Worm (Caenorhabditis elegans) whole organism, L1 larva: ENCODE results near the gene ZK287.9.

Source experiments
- C16A3.4 ChIP-seq: fragments of 150-350 bp; optimal IDR thresholded peaks from 2 replicates; lab custom pipeline; 2014; ENCODE audit warnings: missing biosample characterization, missing genetic modification characterization
- aha-1 ChIP-seq: fragments of 150-350 bp; optimal IDR thresholded peaks from 2 replicates; lab custom pipeline; 2014; ENCODE audit warnings: missing biosample characterization, missing genetic modification characterization
- alr-1 ChIP-seq: fragments of 200-800 bp; sonication (Bioruptor generic); optimal IDR thresholded peaks from 2 replicates; lab custom pipeline; 2018; ENCODE audit warnings: borderline replicate concordance, mild to moderate bottlenecking, missing genetic modification characterization, missing compliant biosample characterization
- ama-1 ChIP-seq: fragments of 150-350 bp; optimal IDR thresholded peaks from 2 replicates; lab custom pipeline; 2014
- blmp-1 ChIP-seq: fragments of 150-350 bp; optimal IDR thresholded peaks from 2 replicates; lab custom pipeline; 2014; ENCODE audit warnings: missing biosample characterization, missing genetic modification characterization
- ceh-63 ChIP-seq: fragments of 200-800 bp; sonication (Bioruptor generic); optimal IDR thresholded peaks from 2 replicates; lab custom pipeline; 2018; ENCODE audit warnings: mild to moderate bottlenecking, missing genetic modification characterization, missing compliant biosample characterization
- ceh-8 ChIP-seq: fragments of 200-800 bp; sonication (Bioruptor generic); optimal IDR thresholded peaks from 2 replicates; lab custom pipeline; 2018; ENCODE audit warnings: mild to moderate bottlenecking, missing genetic modification characterization, moderate library complexity, missing compliant biosample characterization
- ceh-82 ChIP-seq, 3 experiments: fragments of 150-350 bp in 1 of 3; sonication (generic microtip) in 2 of 3; optimal IDR thresholded peaks; 2 replicates each; lab custom pipeline; 2014 to 2017; ENCODE audit warnings: missing biosample characterization in 3 of 3, missing genetic modification characterization in 3 of 3
- ceh-90 ChIP-seq: sonication (generic microtip); optimal IDR thresholded peaks from 2 replicates; lab custom pipeline; 2016; ENCODE audit warnings: missing genetic modification characterization, missing compliant biosample characterization
- dpl-1 ChIP-seq, 3 experiments: fragments of 150-350 bp in 2 of 3; sonication (generic microtip) in 1 of 3; optimal IDR thresholded peaks; 2 replicates each; lab custom pipeline; 2014 to 2017; ENCODE audit warnings: missing biosample characterization in 3 of 3, missing genetic modification characterization in 3 of 3, missing genetic modification reagents in 3 of 3
- dsc-1 ChIP-seq: sonication (generic microtip); optimal IDR thresholded peaks from 2 replicates; lab custom pipeline; 2016; ENCODE audit warnings: mild to moderate bottlenecking, missing genetic modification characterization, missing compliant biosample characterization
- efl-1 ChIP-seq, 4 experiments: fragments of 150-350 bp; optimal IDR thresholded peaks in 3 of 4; peaks in 1 of 4; 1 replicate in 1 of 4; 2 replicates in 3 of 4; lab custom pipeline; 2014; ENCODE audit warnings: missing biosample characterization in 2 of 4, missing genetic modification characterization in 2 of 4, missing genetic modification reagents in 2 of 4
- elt-2 ChIP-seq: sonication (generic microtip); optimal IDR thresholded peaks from 2 replicates; lab custom pipeline; 2016; ENCODE audit warnings: missing genetic modification characterization, mild to moderate bottlenecking, inconsistent platforms, missing compliant biosample characterization, missing genetic modification reagents
- elt-3 ChIP-seq, 6 experiments: fragments of 150-350 bp in 1 of 6; sonication (generic microtip); optimal IDR thresholded peaks; 2 replicates each; lab custom pipeline; 2017 to 2018; ENCODE audit warnings: missing biosample characterization in 6 of 6, missing genetic modification characterization in 6 of 6, inconsistent platforms in 1 of 6
- fos-1 ChIP-seq: fragments of 150-350 bp; optimal IDR thresholded peaks from 2 replicates; lab custom pipeline; 2014; ENCODE audit warnings: missing biosample characterization, missing genetic modification characterization
- irx-1 ChIP-seq: sonication (generic microtip); optimal IDR thresholded peaks from 2 replicates; lab custom pipeline; 2016; ENCODE audit warnings: missing genetic modification characterization, missing compliant biosample characterization
- isw-1 ChIP-seq: fragments of 200-800 bp; sonication (Bioruptor generic); IDR thresholded peaks from 2 replicates; pipeline ENCODE4 v1.3.6; 2022; ENCODE audit warnings: missing genetic modification characterization, missing compliant biosample characterization
- jun-1 ChIP-seq: fragments of 150-350 bp; optimal IDR thresholded peaks from 2 replicates; lab custom pipeline; 2014; ENCODE audit warnings: missing biosample characterization, missing genetic modification reagents, missing genetic modification characterization
- lin-13 ChIP-seq: fragments of 150-350 bp; optimal IDR thresholded peaks from 2 replicates; lab custom pipeline; 2014; ENCODE audit warnings: missing biosample characterization, missing genetic modification reagents, missing genetic modification characterization
- lin-14 ChIP-seq: fragments of 200-800 bp; sonication (Bioruptor generic); optimal IDR thresholded peaks from 2 replicates; lab custom pipeline; 2018; ENCODE audit warnings: mild to moderate bottlenecking, missing genetic modification characterization, moderate library complexity, missing compliant biosample characterization
- lin-15B ChIP-seq: fragments of 150-350 bp; sonication (generic microtip); optimal IDR thresholded peaks from 3 replicates; lab custom pipeline; 2014; ENCODE audit warnings: missing biosample characterization, missing genetic modification characterization
- lin-35 ChIP-seq, 2 experiments: fragments of 150-350 bp; optimal IDR thresholded peaks; 2 replicates each; lab custom pipeline; 2014; ENCODE audit warnings: missing biosample characterization in 2 of 2, missing genetic modification characterization in 2 of 2, missing genetic modification reagents in 2 of 2
- lin-39 ChIP-seq: fragments of 150-350 bp; optimal IDR thresholded peaks from 2 replicates; lab custom pipeline; 2014; ENCODE audit warnings: missing biosample characterization, missing genetic modification reagents, missing genetic modification characterization
- lir-3 ChIP-seq: sonication (generic microtip); optimal IDR thresholded peaks from 2 replicates; lab custom pipeline; 2016; ENCODE audit warnings: mild to moderate bottlenecking, missing genetic modification characterization, moderate library complexity, missing compliant biosample characterization; ENCODE audit not compliant: poor library complexity
- lsy-2 ChIP-seq, 2 experiments: fragments of 150-350 bp; optimal IDR thresholded peaks; 2 replicates each; lab custom pipeline; 2014; ENCODE audit warnings: missing biosample characterization in 2 of 2, missing genetic modification characterization in 2 of 2
- mdl-1 ChIP-seq, 2 experiments: fragments of 150-350 bp; optimal IDR thresholded peaks; 2 replicates each; lab custom pipeline; 2014 to 2017; ENCODE audit warnings: missing biosample characterization in 2 of 2, missing genetic modification characterization in 2 of 2, inconsistent platforms in 1 of 2
- mef-2 ChIP-seq: fragments of 150-350 bp; optimal IDR thresholded peaks from 2 replicates; lab custom pipeline; 2014; ENCODE audit warnings: missing biosample characterization, missing genetic modification characterization
- mep-1 ChIP-seq: fragments of 150-350 bp; optimal IDR thresholded peaks from 2 replicates; lab custom pipeline; 2014; ENCODE audit warnings: missing biosample characterization, missing genetic modification characterization
- nhr-11 ChIP-seq: fragments of 150-350 bp; optimal IDR thresholded peaks from 2 replicates; lab custom pipeline; 2014; ENCODE audit warnings: missing biosample characterization, missing genetic modification characterization
- nhr-19 ChIP-seq: fragments of 200-800 bp; sonication (Bioruptor generic); conservative IDR thresholded peaks from 2 replicates; pipeline ENCODE4 v1.3.6; 2022; ENCODE audit warnings: missing genetic modification characterization, missing compliant biosample characterization
- nhr-20 ChIP-seq: sonication (generic microtip); optimal IDR thresholded peaks from 2 replicates; lab custom pipeline; 2016; ENCODE audit warnings: mild to moderate bottlenecking, missing genetic modification characterization, missing compliant biosample characterization
- nhr-237 ChIP-seq: fragments of 150-350 bp; optimal IDR thresholded peaks from 2 replicates; lab custom pipeline; 2014; ENCODE audit warnings: missing biosample characterization, missing genetic modification characterization
- nhr-47 ChIP-seq: sonication (generic microtip); optimal IDR thresholded peaks from 2 replicates; lab custom pipeline; 2016; ENCODE audit warnings: mild to moderate bottlenecking, missing genetic modification characterization, moderate library complexity, missing compliant biosample characterization
- nhr-71 ChIP-seq: sonication (generic microtip); optimal IDR thresholded peaks from 2 replicates; lab custom pipeline; 2016; ENCODE audit warnings: mild to moderate bottlenecking, missing genetic modification characterization, moderate library complexity, missing compliant biosample characterization
- nhr-77 ChIP-seq: fragments of 150-350 bp; optimal IDR thresholded peaks from 2 replicates; lab custom pipeline; 2014; ENCODE audit warnings: missing biosample characterization, missing genetic modification characterization
- nhr-85 ChIP-seq: sonication (generic microtip); peaks from one replicate; lab custom pipeline; 2016; ENCODE audit warnings: missing genetic modification characterization, inconsistent platforms, missing compliant biosample characterization
- nhr-90 ChIP-seq: sonication (generic microtip); optimal IDR thresholded peaks from 2 replicates; lab custom pipeline; 2016; ENCODE audit warnings: mild to moderate bottlenecking, missing genetic modification characterization, missing compliant biosample characterization; ENCODE audit not compliant: poor library complexity
- rnt-1 ChIP-seq: sonication (generic microtip); optimal IDR thresholded peaks from 2 replicates; lab custom pipeline; 2016; ENCODE audit warnings: mild to moderate bottlenecking, missing genetic modification characterization, moderate library complexity, missing compliant biosample characterization
- skn-1 ChIP-seq: fragments of 150-350 bp; optimal IDR thresholded peaks from 2 replicates; lab custom pipeline; 2014; ENCODE audit warnings: missing biosample characterization, missing genetic modification characterization
- snu-23 ChIP-seq: sonication (generic microtip); optimal IDR thresholded peaks from 2 replicates; lab custom pipeline; 2016; ENCODE audit warnings: missing genetic modification characterization, missing compliant biosample characterization
- sptf-1 ChIP-seq: fragments of 150-350 bp; optimal IDR thresholded peaks from 2 replicates; lab custom pipeline; 2014; ENCODE audit warnings: missing biosample characterization, missing genetic modification characterization
- swsn-7 ChIP-seq: sonication (generic microtip); optimal IDR thresholded peaks from 2 replicates; lab custom pipeline; 2016; ENCODE audit warnings: missing genetic modification characterization, missing compliant biosample characterization
- unc-98 ChIP-seq: fragments of 200-800 bp; sonication (Bioruptor generic); IDR thresholded peaks from 2 replicates; pipeline ENCODE4 v1.3.6; 2022; ENCODE audit warnings: missing genetic modification characterization, missing compliant biosample characterization
- xbp-1 ChIP-seq: sonication (generic microtip); optimal IDR thresholded peaks from 2 replicates; lab custom pipeline; 2016; ENCODE audit warnings: missing genetic modification characterization, missing compliant biosample characterization
- zag-1 ChIP-seq: fragments of 150-350 bp; optimal IDR thresholded peaks from 2 replicates; lab custom pipeline; 2014; ENCODE audit warnings: missing biosample characterization, missing genetic modification characterization
- ztf-4 ChIP-seq: fragments of 150-350 bp; optimal IDR thresholded peaks from 2 replicates; lab custom pipeline; 2014; ENCODE audit warnings: missing biosample characterization, missing genetic modification characterization

Gene ZK287.9

ce11 chrV:9725719-9726118, 46.6 kb downstream of the ZK287.9 start:
- TF ChIP-seq ceh-63 (GFP tag; lab: Kevin White, UChicago) (no peak), elt-2 (tag; lab: Kevin White, UChicago) (peak; percentile 21), ceh-8 (GFP tag; lab: Kevin White, UChicago) (no peak), dpl-1 (GFP tag; optimal IDR thresholded peaks at IDR 0.05; lab: Kevin White, UChicago) (no peak), alr-1 (no peak), dsc-1 (tag; lab: Kevin White, UChicago) (no peak), nhr-11 (tag; lab: Kevin White, UChicago) (no peak), jun-1 (tag; lab: Kevin White, UChicago) (no peak), lin-35 (GFP tag; optimal IDR thresholded peaks at IDR 0.05; lab: Kevin White, UChicago) (peak in 1 of 2 experiments; percentile 8), zag-1 (tag; lab: Kevin White, UChicago) (no peak), aha-1 (tag; lab: Kevin White, UChicago) (no peak), lin-14 (GFP tag; lab: Kevin White, UChicago) (no peak), ama-1 (lab: Kevin White, UChicago) (no peak), lir-3 (no peak), unc-98 (GFP tag; lab: Robert Waterston, UW) (no peak), elt-3 (tag; optimal IDR thresholded peaks at IDR 0.05; lab: Kevin White, UChicago) (no peak), efl-1 (optimal IDR thresholded peaks at IDR 0.05; lab: Kevin White, UChicago) (no peak), efl-1 (GFP tag; optimal IDR thresholded peaks at IDR 0.05 in 1 of 2; lab: Kevin White, UChicago) (no peak), mep-1 (tag; lab: Kevin White, UChicago) (no peak)

- TF ChIP-seq nhr-237 (tag; lab: Kevin White, UChicago), result no peak
- TF ChIP-seq nhr-47, result peak; percentile 20
- peak; percentile 12 for TF ChIP-seq skn-1 (tag; lab: Kevin White, UChicago)
- TF ChIP-seq jun-1 (tag; lab: Kevin White, UChicago), result peak; percentile 3
- no peak for TF ChIP-seq lin-39 (tag; lab: Kevin White, UChicago)
- TF ChIP-seq blmp-1, result peak; percentile 67
- TF ChIP-seq mdl-1 (tag; optimal IDR thresholded peaks at IDR 0.05; lab: Kevin White, UChicago), result peak in 1 of 2 experiments; percentile 42
- TF ChIP-seq ztf-4 (tag; lab: Kevin White, UChicago), result peak; percentile 12
- TF ChIP-seq nhr-85 (tag; lab: Kevin White, UChicago), result peak; percentile 52
- no peak for TF ChIP-seq ceh-90 (tag; lab: Kevin White, UChicago)
- TF ChIP-seq swsn-7 (tag; lab: Kevin White, UChicago), result peak; percentile 36
- TF ChIP-seq irx-1 (tag; lab: Kevin White, UChicago), result no peak
- TF ChIP-seq efl-1 (optimal IDR thresholded peaks at IDR 0.05; lab: Kevin White, UChicago), result peak; percentile 21 to 71
- TF ChIP-seq efl-1 (GFP tag; optimal IDR thresholded peaks at IDR 0.05 in 1 of 2; lab: Kevin White, UChicago), result peak; percentile 80 to 97
- TF ChIP-seq snu-23 (GFP tag; lab: Kevin White, UChicago), result peak; percentile 51
- no peak for TF ChIP-seq isw-1
- peak; percentile 54 for TF ChIP-seq mep-1 (tag; lab: Kevin White, UChicago)
- peak; percentile 52 to 84 (median 75) for TF ChIP-seq dpl-1 (GFP tag; optimal IDR thresholded peaks at IDR 0.05; lab: Kevin White, UChicago)
- TF ChIP-seq fos-1 (tag; lab: Kevin White, UChicago), result peak; percentile 36
- no peak for TF ChIP-seq sptf-1 (tag; lab: Kevin White, UChicago)
- peak; percentile 79 to 89 for TF ChIP-seq lin-35 (GFP tag; optimal IDR thresholded peaks at IDR 0.05; lab: Kevin White, UChicago)
- peak; percentile 56 for TF ChIP-seq lin-15B (tag; lab: Kevin White, UChicago)
- peak; percentile 37 for TF ChIP-seq ama-1 (lab: Kevin White, UChicago)
- peak; percentile 63 for TF ChIP-seq nhr-71
- peak; percentile 99 for TF ChIP-seq xbp-1 (tag; lab: Kevin White, UChicago)
- peak in 1 of 6 experiments; percentile 65 for TF ChIP-seq elt-3 (tag; optimal IDR thresholded peaks at IDR 0.05; lab: Kevin White, UChicago)
- TF ChIP-seq nhr-19 (GFP tag; lab: Robert Waterston, UW), result peak; percentile 40
- TF ChIP-seq lin-13, result peak; percentile 39
- TF ChIP-seq nhr-20 (tag; lab: Kevin White, UChicago), result peak; percentile 48
- no peak for TF ChIP-seq alr-1
- TF ChIP-seq ceh-82 (tag; optimal IDR thresholded peaks at IDR 0.05; lab: Kevin White, UChicago), result peak in 1 of 3 experiments; percentile 31
- peak; percentile 51 to 88 for TF ChIP-seq lsy-2 (tag; optimal IDR thresholded peaks at IDR 0.05; lab: Kevin White, UChicago)
- TF ChIP-seq nhr-90 (tag; lab: Kevin White, UChicago), result peak; percentile 50
- TF ChIP-seq rnt-1, result peak; percentile 12
- no peak for TF ChIP-seq mef-2 (tag; lab: Kevin White, UChicago)
- TF ChIP-seq elt-2 (tag; lab: Kevin White, UChicago), result peak; percentile 11
- peak; percentile 76 for TF ChIP-seq C16A3.4 (tag; lab: Kevin White, UChicago)
- peak; percentile 58 for TF ChIP-seq lin-14 (GFP tag; lab: Kevin White, UChicago)
- peak; percentile 19 for TF ChIP-seq nhr-77 (tag; lab: Kevin White, UChicago)
Measured at ce11 chrV:9729462-9730162, 50.5 kb downstream of the ZK287.9 start, which contains the start of the genes aagr-3 and drap-1. aagr-3 (minus strand) TSS chrV:9729512. drap-1 (plus strand) TSS chrV:9730106.
